Fruit fly (Drosophila melanogaster) whole organism, adult: ENCODE results near the gene Jhbp13.
A peak's percentile ranks its signal among the peaks of the same experiment; 100 is the strongest.

Source experiments
- CG11617 ChIP-seq: fragments of 200-800 bp; sonication (Bioruptor generic); optimal IDR thresholded peaks from 2 replicates; lab custom pipeline; 2017; ENCODE audit warnings: mild to moderate bottlenecking, missing biosample characterization, missing genetic modification reagents, missing genetic modification characterization
- CG5204 ChIP-seq: fragments of 200-800 bp; sonication (Bioruptor generic); optimal IDR thresholded peaks from 2 replicates; lab custom pipeline; 2016; ENCODE audit warnings: missing biosample characterization, missing genetic modification characterization
- CG7101 ChIP-seq: fragments of 200-800 bp; sonication (Bioruptor generic); optimal IDR thresholded peaks from 2 replicates; lab custom pipeline; 2018; ENCODE audit warnings: missing biosample characterization, mild to moderate bottlenecking, missing genetic modification characterization, moderate library complexity
- Clk ChIP-seq: fragments of 200-800 bp; sonication (Bioruptor generic); optimal IDR thresholded peaks from 2 replicates; lab custom pipeline; 2017; ENCODE audit warnings: missing biosample characterization, missing genetic modification characterization
- Crg-1 ChIP-seq: fragments of 200-800 bp; sonication (Bioruptor generic); optimal IDR thresholded peaks from 2 replicates; lab custom pipeline; 2016; ENCODE audit warnings: missing biosample characterization, missing genetic modification characterization
- Mnt ChIP-seq: fragments of 200-800 bp; sonication (Bioruptor generic); optimal IDR thresholded peaks from 2 replicates; lab custom pipeline; 2016; ENCODE audit warnings: missing biosample characterization, mild to moderate bottlenecking, missing genetic modification characterization
- kay ChIP-seq: fragments of 200-800 bp; sonication (Bioruptor generic); peaks from one replicate; lab custom pipeline; 2016; ENCODE audit warnings: missing biosample characterization, missing genetic modification characterization, borderline replicate concordance
- tj ChIP-seq: fragments of 200-800 bp; sonication (Bioruptor generic); optimal IDR thresholded peaks from 3 replicates; lab custom pipeline; 2017; ENCODE audit warnings: missing biosample characterization, mild to moderate bottlenecking, missing genetic modification characterization, moderate library complexity
- toe ChIP-seq: fragments of 200-800 bp; sonication (Bioruptor generic); optimal IDR thresholded peaks from 2 replicates; lab custom pipeline; 2016; ENCODE audit warnings: missing biosample characterization, missing genetic modification characterization

- no peak for TF ChIP-seq toe (GFP tag; lab: Kevin White, UChicago)
- TF ChIP-seq tj (GFP tag; lab: Kevin White, UChicago), result peak; percentile 48
- TF ChIP-seq Crg-1 (GFP tag; lab: Kevin White, UChicago), result peak; percentile 65
- peak; percentile 11 for TF ChIP-seq Clk (GFP tag; lab: Kevin White, UChicago)
- TF ChIP-seq CG5204 (GFP tag; lab: Kevin White, UChicago), result no peak
- peak; percentile 72 for TF ChIP-seq CG11617 (GFP tag; lab: Kevin White, UChicago)
- TF ChIP-seq Mnt (GFP tag; lab: Kevin White, UChicago), result peak; percentile 75
- TF ChIP-seq kay (GFP tag; lab: Kevin White, UChicago), result no peak
- peak; percentile 88 for TF ChIP-seq CG7101 (tag; lab: Kevin White, UChicago)
Observed at dm6 chr2L:13191894-13192293, 47.9 kb upstream of the Jhbp13 start, which contains the start of the genes CG16974 and Edem2.
